Worm (Caenorhabditis elegans): Measurements from ENCODE around the gene D1086.9.

DNA sequence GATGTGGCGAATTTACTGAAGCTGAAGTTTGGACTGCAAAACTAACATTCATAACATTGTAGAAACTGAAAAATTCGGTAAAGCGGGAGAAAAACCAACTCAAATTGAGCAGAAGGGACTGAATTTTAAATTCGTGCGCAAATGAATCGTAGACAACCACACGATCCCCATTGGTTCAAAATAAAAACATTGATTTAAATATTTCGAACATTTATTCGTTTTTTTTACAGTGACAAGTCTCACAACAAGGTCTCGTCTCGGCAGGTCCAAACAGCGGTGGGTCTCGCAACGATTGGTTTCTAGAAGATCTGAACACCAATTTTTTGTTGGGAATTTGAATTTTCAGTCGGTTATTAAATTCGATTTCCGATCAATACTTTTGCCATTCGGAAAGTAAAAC is 18.5 kb upstream of the D1086.9 start, which contains the start of gene D1086.18:
- no peak for TF ChIP-seq lsy-2 (tag; optimal IDR thresholded peaks at IDR 0.05)
- TF ChIP-seq elt-3 (tag; optimal IDR thresholded peaks at IDR 0.05), result no peak
- no peak for TF ChIP-seq bed-3 (GFP tag; optimal IDR thresholded peaks at IDR 0.05)
- TF ChIP-seq tbx-8 (GFP tag; optimal IDR thresholded peaks at IDR 0.05), result no peak
- no peak for TF ChIP-seq lin-13 (tag; optimal IDR thresholded peaks at IDR 0.05)
- no peak for TF ChIP-seq cnd-1 (tag; optimal IDR thresholded peaks at IDR 0.05)
- no peak for TF ChIP-seq M03D4.4 (tag; optimal IDR thresholded peaks at IDR 0.05)
- no peak for TF ChIP-seq nhr-2 (tag; optimal IDR thresholded peaks at IDR 0.05)
- TF ChIP-seq unc-62 (GFP tag; optimal IDR thresholded peaks at IDR 0.05), result no peak
- no peak for TF ChIP-seq snpc-4 (tag; optimal IDR thresholded peaks at IDR 0.05)
- TF ChIP-seq pha-4 (tag; optimal IDR thresholded peaks at IDR 0.05), result no peak
- no peak for TF ChIP-seq ces-1 (GFP tag; optimal IDR thresholded peaks at IDR 0.05)
- TF ChIP-seq elt-1 (tag; optimal IDR thresholded peaks at IDR 0.05; ENCODE audit: borderline replicate concordance, insufficient read depth), result no peak
- TF ChIP-seq unc-39 (tag; optimal IDR thresholded peaks at IDR 0.05), result no peak
